Fruit fly (Drosophila melanogaster) whole organism, prepupa: ENCODE results near the gene CG14990.

ENCODE experiments used
- CG3919 ChIP-seq: fragments of 200-800 bp; sonication (Bioruptor generic); optimal IDR thresholded peaks from 3 replicates; lab custom pipeline; 2016; ENCODE audit warnings: missing biosample characterization, missing genetic modification characterization
- Sox15 ChIP-seq: fragments of 200-800 bp; sonication (Bioruptor generic); optimal IDR thresholded peaks from 3 replicates; lab custom pipeline; 2016; ENCODE audit warnings: missing biosample characterization, missing genetic modification characterization
- dsx ChIP-seq: fragments of 200-800 bp; optimal IDR thresholded peaks from 3 replicates; lab custom pipeline; 2019; ENCODE audit warnings: missing biosample characterization, mild to moderate bottlenecking, missing genetic modification characterization, moderate library complexity; ENCODE audit not compliant: poor library complexity, severe bottlenecking
- ss ChIP-seq, 2 experiments: fragments of 200-800 bp; sonication (Bioruptor generic); optimal IDR thresholded peaks; 2 replicates in 1 of 2; 3 replicates in 1 of 2; lab custom pipeline; 2017 to 2018; ENCODE audit warnings: mild to moderate bottlenecking in 2 of 2, missing biosample characterization in 2 of 2, missing genetic modification characterization in 2 of 2, moderate library complexity in 1 of 2
- vri ChIP-seq: fragments of 200-800 bp; sonication (Bioruptor generic); optimal IDR thresholded peaks from 3 replicates; lab custom pipeline; 2016; ENCODE audit warnings: missing biosample characterization, mild to moderate bottlenecking, missing genetic modification characterization

- no peak for TF ChIP-seq Sox15 (GFP tag; lab: Kevin White, UChicago)
- TF ChIP-seq dsx (GFP tag; lab: Kevin White, UChicago): no peak
- TF ChIP-seq CG3919 (GFP tag; lab: Kevin White, UChicago): no peak
- TF ChIP-seq vri (GFP tag; lab: Kevin White, UChicago): no peak
- no peak for TF ChIP-seq ss (GFP tag; optimal IDR thresholded peaks at IDR 0.05; lab: Kevin White, UChicago)
Measured at dm6 chr3L:4061921-4062474, 31.0 kb upstream of the CG14990 start, which contains the start of gene dib.
